Worm (Caenorhabditis elegans) whole organism, early embryonic: Measurements from ENCODE around the gene Y76B12C.4.

ENCODE experiments used
- B0310.2 ChIP-seq: sonication (generic microtip); optimal IDR thresholded peaks from 2 replicates; lab custom pipeline; 2016; ENCODE audit warnings: mild to moderate bottlenecking, missing genetic modification characterization, missing compliant biosample characterization
- F13C5.2 ChIP-seq: sonication (generic microtip); optimal IDR thresholded peaks from 2 replicates; lab custom pipeline; 2017; ENCODE audit warnings: mild to moderate bottlenecking, missing genetic modification characterization, inconsistent platforms, missing compliant biosample characterization
- aly-1 ChIP-seq: sonication (generic microtip); optimal IDR thresholded peaks from 2 replicates; lab custom pipeline; 2016; ENCODE audit warnings: missing genetic modification characterization, missing compliant biosample characterization
- ama-1 ChIP-seq: fragments of 150-350 bp; optimal IDR thresholded peaks from 2 replicates; lab custom pipeline; 2014
- ceh-13 ChIP-seq: fragments of 200-800 bp; sonication (Bioruptor generic); optimal IDR thresholded peaks from 2 replicates; lab custom pipeline; 2018; ENCODE audit warnings: mild to moderate bottlenecking, missing genetic modification characterization, missing compliant biosample characterization
- ceh-36 ChIP-seq: sonication (generic microtip); optimal IDR thresholded peaks from 2 replicates; lab custom pipeline; 2016; ENCODE audit warnings: missing genetic modification characterization, inconsistent platforms, missing compliant biosample characterization
- ets-7 ChIP-seq: sonication (generic microtip); optimal IDR thresholded peaks from 2 replicates; lab custom pipeline; 2016; ENCODE audit warnings: missing genotype, missing genetic modification characterization, missing compliant biosample characterization
- flt-1 ChIP-seq: fragments of 200-800 bp; sonication (Bioruptor generic); IDR thresholded peaks from 2 replicates; pipeline ENCODE4 v1.3.6; 2022; ENCODE audit warnings: missing genetic modification characterization, missing compliant biosample characterization
- hmbx-1 ChIP-seq: sonication (generic microtip); optimal IDR thresholded peaks from 2 replicates; lab custom pipeline; 2016; ENCODE audit warnings: mild to moderate bottlenecking, missing genetic modification characterization, missing compliant biosample characterization
- hmg-4 ChIP-seq: fragments of 200-800 bp; sonication (Bioruptor generic); optimal IDR thresholded peaks from 2 replicates; lab custom pipeline; 2018; ENCODE audit warnings: mild to moderate bottlenecking, missing genetic modification characterization, missing compliant biosample characterization
- hnd-1 ChIP-seq: sonication (generic microtip); optimal IDR thresholded peaks from 2 replicates; lab custom pipeline; 2016; ENCODE audit warnings: missing genetic modification characterization, missing compliant biosample characterization
- pes-1 ChIP-seq: fragments of 200-800 bp; sonication (Bioruptor generic); IDR thresholded peaks from 2 replicates; pipeline ENCODE4 v1.3.6; 2022; ENCODE audit warnings: missing genetic modification reagents, missing genetic modification characterization, missing compliant biosample characterization
- scrt-1 ChIP-seq: fragments of 200-800 bp; sonication (Bioruptor generic); IDR thresholded peaks from 2 replicates; pipeline ENCODE4 v1.3.6; 2022; ENCODE audit warnings: missing genetic modification characterization, missing compliant biosample characterization
- sea-1 ChIP-seq: fragments of 200-800 bp; sonication (Bioruptor generic); conservative IDR thresholded peaks from 2 replicates; pipeline ENCODE4 v1.3.6; 2022; ENCODE audit warnings: missing genetic modification characterization, missing compliant biosample characterization
- tbx-11 ChIP-seq: fragments of 200-800 bp; sonication (Bioruptor generic); IDR thresholded peaks from 2 replicates; pipeline ENCODE4 v1.3.6; 2022; ENCODE audit warnings: missing genetic modification characterization, missing compliant biosample characterization
- tbx-37 ChIP-seq: fragments of 200-800 bp; sonication (Bioruptor generic); conservative IDR thresholded peaks from 2 replicates; pipeline ENCODE4 v1.3.6; 2022; ENCODE audit warnings: missing genetic modification reagents, missing genetic modification characterization, missing compliant biosample characterization
- tra-4 ChIP-seq: sonication (generic microtip); optimal IDR thresholded peaks from 2 replicates; lab custom pipeline; 2017; ENCODE audit warnings: missing genetic modification characterization, missing compliant biosample characterization

Y76B12C.4 gene

ce11 chrIV:1972271-1972670 lies at the start of gene Y76B12C.4:
Gene Y76B12C.4 (minus strand): TSS chrIV:1972371.
- TF ChIP-seq scrt-1 (GFP tag; lab: Robert Waterston, UW) (no peak), sea-1 (GFP tag; lab: Robert Waterston, UW) (no peak), hmbx-1 (tag; lab: Kevin White, UChicago) (no peak), ceh-36 (tag; lab: Kevin White, UChicago) (peak; percentile 54)

ce11 chrIV:2008920-2009319 lies 36.7 kb upstream of the Y76B12C.4 start:
- TF ChIP-seq ceh-36 (tag; lab: Kevin White, UChicago) (peak; percentile 2), hmg-4 (no peak)

- TF ChIP-seq tbx-37 (GFP tag; lab: Robert Waterston, UW) (no peak), tbx-11 (no peak), ceh-36 (tag; lab: Kevin White, UChicago) (no peak), ceh-13 (GFP tag; lab: Kevin White, UChicago) (no peak), flt-1 (no peak), hnd-1 (no peak), sea-1 (GFP tag; lab: Robert Waterston, UW) (no peak), tra-4 (tag; lab: Kevin White, UChicago) (no peak), hmg-4 (no peak), aly-1 (tag; lab: Kevin White, UChicago) (no peak), F13C5.2 (no peak), pes-1 (no peak), B0310.2 (tag; lab: Kevin White, UChicago) (no peak), ama-1 (lab: Kevin White, UChicago) (no peak)
Measured at ce11 chrIV:2002290-2002689, 30.1 kb upstream of the Y76B12C.4 start.

- no peak for TF ChIP-seq pes-1
- no peak for TF ChIP-seq scrt-1 (GFP tag; lab: Robert Waterston, UW)
- no peak for TF ChIP-seq flt-1
- no peak for TF ChIP-seq aly-1 (tag; lab: Kevin White, UChicago)
- no peak for TF ChIP-seq ama-1 (lab: Kevin White, UChicago)
- no peak for TF ChIP-seq ets-7 (tag; lab: Kevin White, UChicago)
- no peak for TF ChIP-seq B0310.2 (tag; lab: Kevin White, UChicago)
Measured at ce11 chrIV:1997762-1998161, 25.6 kb upstream of the Y76B12C.4 start.

- TF ChIP-seq tra-4 (tag; lab: Kevin White, UChicago) = no peak
Measured at ce11 chrIV:1992789-1993188, 20.6 kb upstream of the Y76B12C.4 start, which contains the start of gene xpc-1. Gene xpc-1 (plus strand): TSS chrIV:1993089.

ce11 chrIV:1990843-1991339 lies 18.7 kb upstream of the Y76B12C.4 start:
- TF ChIP-seq tbx-11 = no peak
- TF ChIP-seq aly-1 (tag; lab: Kevin White, UChicago) = no peak
- TF ChIP-seq hmg-4 = no peak
- no peak for TF ChIP-seq ceh-36 (tag; lab: Kevin White, UChicago)

- TF ChIP-seq tbx-11 (peak; percentile 71), B0310.2 (tag; lab: Kevin White, UChicago) (no peak), tra-4 (tag; lab: Kevin White, UChicago) (no peak), pes-1 (peak; percentile 61; the same call in 1 of the 2 replicates), tbx-37 (GFP tag; lab: Robert Waterston, UW) (0 out of 2 replicates have a peak, but pooled peaks have one; percentile 22), hnd-1 (no peak), hmg-4 (peak; percentile 57), scrt-1 (GFP tag; lab: Robert Waterston, UW) (peak; percentile 62), sea-1 (GFP tag; lab: Robert Waterston, UW) (0 out of 2 replicates have a peak, but pooled peaks have one; percentile 57), F13C5.2 (peak; percentile 72), ets-7 (tag; lab: Kevin White, UChicago) (peak; percentile 18), aly-1 (tag; lab: Kevin White, UChicago) (peak; percentile 64), hmbx-1 (tag; lab: Kevin White, UChicago) (no peak), ceh-36 (tag; lab: Kevin White, UChicago) (peak; percentile 41), ama-1 (lab: Kevin White, UChicago) (no peak), ceh-13 (GFP tag; lab: Kevin White, UChicago) (peak; percentile 27), flt-1 (0 out of 2 replicates have a peak, but pooled peaks have one; percentile 45)
Measured at ce11 chrIV:1980961-1981446, 8.8 kb upstream of the Y76B12C.4 start, which contains the start of gene Y76B12C.6. Gene Y76B12C.6 (plus strand): TSS chrIV:1981396.

- TF ChIP-seq hnd-1 (no peak), ceh-36 (tag; lab: Kevin White, UChicago) (no peak), B0310.2 (tag; lab: Kevin White, UChicago) (no peak), ceh-13 (GFP tag; lab: Kevin White, UChicago) (no peak), F13C5.2 (no peak), pes-1 (no peak), hmbx-1 (tag; lab: Kevin White, UChicago) (no peak), tra-4 (tag; lab: Kevin White, UChicago) (no peak), tbx-37 (GFP tag; lab: Robert Waterston, UW) (no peak), tbx-11 (no peak), ets-7 (tag; lab: Kevin White, UChicago) (no peak), sea-1 (GFP tag; lab: Robert Waterston, UW) (no peak), scrt-1 (GFP tag; lab: Robert Waterston, UW) (no peak), aly-1 (tag; lab: Kevin White, UChicago) (no peak), flt-1 (no peak), ama-1 (lab: Kevin White, UChicago) (no peak), hmg-4 (no peak)
Measured at ce11 chrIV:1979782-1980181, 7.6 kb upstream of the Y76B12C.4 start, which contains the start of gene Y76B12C.8. Gene Y76B12C.8 (plus strand): TSS chrIV:1979988.
